Worm (Caenorhabditis elegans) whole organism, L2 larva: ENCODE results near the gene T10H9.8.

Experiments
- ama-1 ChIP-seq: fragments of 150-350 bp; optimal IDR thresholded peaks from 2 replicates; lab custom pipeline; 2018; ENCODE audit warnings: inconsistent platforms
- lsy-2 ChIP-seq, 2 experiments: fragments of 150-350 bp in 1 of 2; sonication (generic microtip) in 1 of 2; optimal IDR thresholded peaks; 2 replicates each; lab custom pipeline; 2014 to 2017; ENCODE audit warnings: missing biosample characterization in 2 of 2, missing genetic modification characterization in 2 of 2
- mdl-1 ChIP-seq, 2 experiments: fragments of 150-350 bp in 1 of 2; sonication (generic microtip) in 1 of 2; optimal IDR thresholded peaks; 2 replicates each; lab custom pipeline; 2017; ENCODE audit warnings: missing biosample characterization in 2 of 2, missing genetic modification characterization in 2 of 2
- nhr-77 ChIP-seq: fragments of 150-350 bp; optimal IDR thresholded peaks from 2 replicates; lab custom pipeline; 2014; ENCODE audit warnings: missing biosample characterization, missing genetic modification characterization
- skn-1 ChIP-seq: sonication (generic microtip); optimal IDR thresholded peaks from 2 replicates; lab custom pipeline; 2017; ENCODE audit warnings: missing biosample characterization, missing genetic modification characterization
- snpc-4 ChIP-seq: fragments of 150-350 bp; optimal IDR thresholded peaks from 2 replicates; lab custom pipeline; 2014; ENCODE audit warnings: missing biosample characterization, missing genetic modification characterization
- ztf-11 ChIP-seq: sonication (generic microtip); optimal IDR thresholded peaks from 2 replicates; lab custom pipeline; 2017; ENCODE audit warnings: missing biosample characterization, missing genetic modification characterization
- ztf-4 ChIP-seq: fragments of 150-350 bp; optimal IDR thresholded peaks from 2 replicates; lab custom pipeline; 2014; ENCODE audit warnings: missing biosample characterization, missing genetic modification characterization

DNA sequence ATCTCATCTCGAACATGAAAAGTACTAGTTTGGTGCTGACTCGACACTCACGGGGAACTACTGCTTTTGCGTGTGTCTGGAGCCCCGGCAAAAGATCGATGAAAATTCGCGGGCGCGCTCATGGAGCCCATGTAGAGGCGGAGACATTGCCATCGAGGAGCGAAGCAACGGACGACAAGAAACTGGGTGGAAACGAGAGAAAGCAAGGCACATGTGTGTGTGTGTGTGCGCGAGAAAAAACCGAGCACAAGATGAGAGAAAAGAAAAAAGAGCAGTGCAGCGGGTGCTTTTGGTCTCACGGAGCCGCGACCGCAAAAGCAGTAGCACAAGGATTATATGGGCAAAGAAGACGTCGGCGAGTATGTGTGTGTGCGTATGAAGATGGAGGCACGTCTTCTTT, 6.6 kb downstream of the T10H9.8 start:
- peak in 1 of 2 experiments; percentile 57 for TF ChIP-seq mdl-1 (tag; optimal IDR thresholded peaks at IDR 0.05; lab: Kevin White, UChicago)
- peak in 1 of 2 experiments; percentile 43 for TF ChIP-seq lsy-2 (tag; optimal IDR thresholded peaks at IDR 0.05; lab: Kevin White, UChicago)
- TF ChIP-seq nhr-77 (tag; lab: Kevin White, UChicago), result no peak
- peak; percentile 60 for TF ChIP-seq snpc-4
- no peak for TF ChIP-seq ztf-11
- no peak for TF ChIP-seq ama-1 (lab: Kevin White, UChicago)
- no peak for TF ChIP-seq skn-1
- TF ChIP-seq ztf-4 (tag; lab: Kevin White, UChicago), result no peak
